Worm (Caenorhabditis elegans): ENCODE data around the gene F36F12.1.
A peak's percentile ranks its signal among the peaks of the same experiment; 100 is the strongest.

The F36F12.1 gene

ce11 chrV:2123164-2123563 is 20.1 kb upstream of the F36F12.1 start:
- TF ChIP-seq pax-3 (tag; optimal IDR thresholded peaks at IDR 0.05) (no peak), unc-98 (GFP tag; IDR thresholded peaks at IDR 0.05) (no peak), ces-1 (GFP tag; optimal IDR thresholded peaks at IDR 0.05) (no peak), lin-35 (GFP tag; optimal IDR thresholded peaks at IDR 0.05) (no peak), elt-2 (tag; optimal IDR thresholded peaks at IDR 0.05) (no peak), hlh-17 (GFP tag; optimal IDR thresholded peaks at IDR 0.05; ENCODE audit: borderline replicate concordance) (no peak), pag-3 (tag; optimal IDR thresholded peaks at IDR 0.05; ENCODE audit: borderline replicate concordance, insufficient read depth) (no peak), jun-1 (tag; optimal IDR thresholded peaks at IDR 0.05) (no peak), aly-2 (tag; optimal IDR thresholded peaks at IDR 0.05) (no peak)

DNA sequence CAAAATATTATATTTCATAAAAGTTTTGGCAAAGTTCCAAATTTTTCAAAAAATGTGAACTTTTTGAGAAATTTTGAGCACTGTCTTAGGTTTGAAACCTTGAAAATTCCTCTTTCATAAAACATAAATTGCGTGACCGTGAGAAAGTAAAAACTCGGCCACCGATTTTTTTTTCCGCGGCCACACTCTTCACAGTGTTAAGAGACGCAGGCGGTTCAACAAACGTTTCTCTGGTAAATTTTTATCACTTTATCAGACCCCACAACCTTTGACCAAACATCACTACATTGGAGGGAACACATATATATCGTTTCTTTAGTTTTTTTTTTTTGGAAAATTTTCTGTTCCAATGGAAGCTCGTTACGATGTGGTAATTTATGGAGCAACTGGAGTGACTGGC is 19.5 kb upstream of the F36F12.1 start, which contains the start of gene F22F7.2:
TSS of gene F22F7.2 (plus strand) at position 266 of the 400 bp plus-strand sequence.
- TF ChIP-seq aly-2 (tag; optimal IDR thresholded peaks at IDR 0.05) (no peak), hlh-4 (tag; optimal IDR thresholded peaks at IDR 0.05) (no peak), mdl-1 (tag; optimal IDR thresholded peaks at IDR 0.05) (no peak), rnt-1 (tag; optimal IDR thresholded peaks at IDR 0.05) (peak; percentile 50), nhr-84 (tag; optimal IDR thresholded peaks at IDR 0.05) (no peak), mef-2 (tag; optimal IDR thresholded peaks at IDR 0.05) (no peak), zip-4 (GFP tag; optimal IDR thresholded peaks at IDR 0.05) (no peak), mep-1 (tag; optimal IDR thresholded peaks at IDR 0.05) (no peak), C04F5.9 (tag; optimal IDR thresholded peaks at IDR 0.05) (no peak), fkh-10 (GFP tag; optimal IDR thresholded peaks at IDR 0.05) (no peak), nhr-20 (tag; optimal IDR thresholded peaks at IDR 0.05) (peak; percentile 68), elt-3 (tag; optimal IDR thresholded peaks at IDR 0.05) (peak in 1 of 6 experiments; percentile 37), swsn-7 (tag; optimal IDR thresholded peaks at IDR 0.05) (no peak), alr-1 (tag; optimal IDR thresholded peaks at IDR 0.05; ENCODE audit: borderline replicate concordance) (no peak), lin-13 (GFP tag; optimal IDR thresholded peaks at IDR 0.05) (no peak), tlp-1 (tag; optimal IDR thresholded peaks at IDR 0.05) (no peak), sox-4 (tag; optimal IDR thresholded peaks at IDR 0.05) (no peak), lin-35 (GFP tag; optimal IDR thresholded peaks at IDR 0.05) (peak in 1 of 2 experiments; percentile 29), ceh-63 (GFP tag; optimal IDR thresholded peaks at IDR 0.05) (no peak), fkh-4 (tag; optimal IDR thresholded peaks at IDR 0.05; ENCODE audit: borderline replicate concordance) (no peak), ets-5 (GFP tag; IDR thresholded peaks at IDR 0.05) (no peak), F16B12.6 (tag; optimal IDR thresholded peaks at IDR 0.05) (no peak), unc-86 (tag; optimal IDR thresholded peaks at IDR 0.05) (no peak), efl-1 (optimal IDR thresholded peaks at IDR 0.05) (peak; percentile 15 to 19), efl-1 (GFP tag; optimal IDR thresholded peaks at IDR 0.05 in 1 of 2) (peak in 1 of 2 experiments; percentile 38), dpl-1 (GFP tag; optimal IDR thresholded peaks at IDR 0.05) (peak in 1 of 3 experiments; percentile 6), ama-1 (optimal IDR thresholded peaks at IDR 0.05) (no peak), blmp-1 (tag; optimal IDR thresholded peaks at IDR 0.05) (peak; percentile 9), C16A3.4 (tag; optimal IDR thresholded peaks at IDR 0.05) (no peak), irx-1 (tag; optimal IDR thresholded peaks at IDR 0.05) (no peak), unc-62 (GFP tag; optimal IDR thresholded peaks at IDR 0.05) (no peak), dsc-1 (tag; optimal IDR thresholded peaks at IDR 0.05) (no peak), pqm-1 (tag; optimal IDR thresholded peaks at IDR 0.05) (no peak), pax-3 (tag; optimal IDR thresholded peaks at IDR 0.05) (no peak)

DNA sequence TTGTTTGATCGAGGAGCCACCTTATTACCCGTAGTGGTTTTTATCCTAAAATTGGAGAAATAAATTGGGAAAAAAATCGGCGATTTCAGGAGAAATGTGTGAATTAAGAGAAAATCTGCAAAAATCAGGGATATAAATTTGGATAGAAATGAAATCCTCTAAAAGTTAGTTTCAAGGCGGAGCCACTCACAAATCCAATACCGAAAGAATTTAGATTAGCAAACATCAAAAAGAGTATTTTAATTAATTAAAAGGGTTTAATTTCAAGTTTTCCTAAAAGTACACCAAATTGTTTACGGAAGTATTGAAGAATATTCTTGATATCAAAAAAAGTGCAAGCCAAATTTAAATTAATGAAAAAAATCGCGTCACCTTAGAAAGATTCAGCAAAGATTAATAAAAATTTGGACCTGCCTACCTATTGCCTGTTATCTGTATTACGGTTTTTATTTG is 18.9 kb upstream of the F36F12.1 start, which contains the start of gene F22F7.8:
TSS of gene F22F7.8 (minus strand) at position 51 of the 453 bp plus-strand sequence.
- no peak for TF ChIP-seq nhr-77 (tag; optimal IDR thresholded peaks at IDR 0.05)
- TF ChIP-seq rnt-1 (tag; optimal IDR thresholded peaks at IDR 0.05), result no peak
- no peak for TF ChIP-seq aha-1 (tag; optimal IDR thresholded peaks at IDR 0.05)
- TF ChIP-seq unc-86 (tag; optimal IDR thresholded peaks at IDR 0.05), result no peak
- TF ChIP-seq ztf-4 (tag; optimal IDR thresholded peaks at IDR 0.05), result no peak
- TF ChIP-seq hlh-17 (GFP tag; optimal IDR thresholded peaks at IDR 0.05; ENCODE audit: borderline replicate concordance), result no peak
- no peak for TF ChIP-seq grh-1 (GFP tag; IDR thresholded peaks at IDR 0.05)
- no peak for TF ChIP-seq blmp-1 (tag; optimal IDR thresholded peaks at IDR 0.05)
- TF ChIP-seq lin-13 (GFP tag; optimal IDR thresholded peaks at IDR 0.05), result no peak
- no peak for TF ChIP-seq nhr-11 (tag; optimal IDR thresholded peaks at IDR 0.05)
- no peak for TF ChIP-seq ceh-82 (tag; optimal IDR thresholded peaks at IDR 0.05)
